Worm (Caenorhabditis elegans) whole organism, L1 larva: Measurements from ENCODE around the gene str-214.
A peak's percentile ranks its signal among the peaks of the same experiment; 100 is the strongest.
"Not testable (repeated sequence)": the region's sequence is repeated elsewhere in the genome, so short reads cannot be mapped to it uniquely, and the experiment has no call there.

ENCODE experiments used
- C34B4.2 ChIP-seq: sonication (generic microtip); optimal IDR thresholded peaks from 2 replicates; lab custom pipeline; 2017; ENCODE audit warnings: mild to moderate bottlenecking, missing genetic modification characterization, missing compliant biosample characterization
- F16B12.6 ChIP-seq: fragments of 150-350 bp; optimal IDR thresholded peaks from 2 replicates; lab custom pipeline; 2014; ENCODE audit warnings: missing biosample characterization, missing genetic modification characterization
- alr-1 ChIP-seq: fragments of 200-800 bp; sonication (Bioruptor generic); optimal IDR thresholded peaks from 2 replicates; lab custom pipeline; 2018; ENCODE audit warnings: borderline replicate concordance, mild to moderate bottlenecking, missing genetic modification characterization, missing compliant biosample characterization
- aly-2 ChIP-seq: fragments of 150-350 bp; optimal IDR thresholded peaks from 2 replicates; lab custom pipeline; 2014; ENCODE audit warnings: missing biosample characterization, missing genetic modification characterization
- ceh-63 ChIP-seq: fragments of 200-800 bp; sonication (Bioruptor generic); optimal IDR thresholded peaks from 2 replicates; lab custom pipeline; 2018; ENCODE audit warnings: mild to moderate bottlenecking, missing genetic modification characterization, missing compliant biosample characterization
- ceh-88 ChIP-seq: fragments of 200-800 bp; sonication (Bioruptor generic); IDR thresholded peaks from 2 replicates; pipeline ENCODE4 v1.3.6; 2022; ENCODE audit warnings: missing genetic modification characterization, missing compliant biosample characterization
- ces-1 ChIP-seq: fragments of 150-350 bp; optimal IDR thresholded peaks from 2 replicates; lab custom pipeline; 2014; ENCODE audit warnings: missing biosample characterization, missing genetic modification reagents, missing genetic modification characterization
- dpl-1 ChIP-seq, 3 experiments: fragments of 150-350 bp in 2 of 3; sonication (generic microtip) in 1 of 3; optimal IDR thresholded peaks; 2 replicates each; lab custom pipeline; 2014 to 2017; ENCODE audit warnings: missing biosample characterization in 3 of 3, missing genetic modification characterization in 3 of 3, missing genetic modification reagents in 3 of 3
- efl-1 ChIP-seq, 4 experiments: fragments of 150-350 bp; optimal IDR thresholded peaks in 3 of 4; peaks in 1 of 4; 1 replicate in 1 of 4; 2 replicates in 3 of 4; lab custom pipeline; 2014; ENCODE audit warnings: missing biosample characterization in 2 of 4, missing genetic modification characterization in 2 of 4, missing genetic modification reagents in 2 of 4
- efl-3 ChIP-seq: fragments of 200-800 bp; sonication (Bioruptor generic); optimal IDR thresholded peaks from 2 replicates; lab custom pipeline; 2018; ENCODE audit warnings: mild to moderate bottlenecking, missing genetic modification characterization, missing compliant biosample characterization
- egl-13 ChIP-seq: sonication (generic microtip); optimal IDR thresholded peaks from 2 replicates; lab custom pipeline; 2016; ENCODE audit warnings: missing genotype, missing genetic modification reagents, missing genetic modification characterization, missing compliant biosample characterization
- egl-27 ChIP-seq, 2 experiments: fragments of 150-350 bp in 1 of 2; sonication (generic microtip); optimal IDR thresholded peaks; 3 replicates each; lab custom pipeline; 2017 to 2018; ENCODE audit warnings: missing biosample characterization in 2 of 2, missing genetic modification characterization in 2 of 2, missing genetic modification reagents in 2 of 2
- elt-2 ChIP-seq: sonication (generic microtip); optimal IDR thresholded peaks from 2 replicates; lab custom pipeline; 2016; ENCODE audit warnings: missing genetic modification characterization, mild to moderate bottlenecking, inconsistent platforms, missing compliant biosample characterization, missing genetic modification reagents
- ets-5 ChIP-seq: fragments of 200-800 bp; sonication (Bioruptor generic); IDR thresholded peaks from 2 replicates; pipeline ENCODE4 v1.3.6; 2022; ENCODE audit warnings: missing genetic modification characterization, missing compliant biosample characterization
- fkh-10 ChIP-seq: sonication (generic microtip); optimal IDR thresholded peaks from 2 replicates; lab custom pipeline; 2017; ENCODE audit warnings: missing biosample characterization, missing genetic modification reagents, missing genetic modification characterization
- grh-1 ChIP-seq: fragments of 200-800 bp; sonication (Bioruptor generic); IDR thresholded peaks from 2 replicates; pipeline ENCODE4 v1.3.6; 2022; ENCODE audit warnings: missing genetic modification reagents, missing genetic modification characterization, missing compliant biosample characterization
- lin-14 ChIP-seq: fragments of 200-800 bp; sonication (Bioruptor generic); optimal IDR thresholded peaks from 2 replicates; lab custom pipeline; 2018; ENCODE audit warnings: mild to moderate bottlenecking, missing genetic modification characterization, moderate library complexity, missing compliant biosample characterization
- lin-35 ChIP-seq, 2 experiments: fragments of 150-350 bp; optimal IDR thresholded peaks; 2 replicates each; lab custom pipeline; 2014; ENCODE audit warnings: missing biosample characterization in 2 of 2, missing genetic modification characterization in 2 of 2, missing genetic modification reagents in 2 of 2
- mdl-1 ChIP-seq, 2 experiments: fragments of 150-350 bp; optimal IDR thresholded peaks; 2 replicates each; lab custom pipeline; 2014 to 2017; ENCODE audit warnings: missing biosample characterization in 2 of 2, missing genetic modification characterization in 2 of 2, inconsistent platforms in 1 of 2
- mep-1 ChIP-seq: fragments of 150-350 bp; optimal IDR thresholded peaks from 2 replicates; lab custom pipeline; 2014; ENCODE audit warnings: missing biosample characterization, missing genetic modification characterization
- nhr-19 ChIP-seq: fragments of 200-800 bp; sonication (Bioruptor generic); conservative IDR thresholded peaks from 2 replicates; pipeline ENCODE4 v1.3.6; 2022; ENCODE audit warnings: missing genetic modification characterization, missing compliant biosample characterization
- nhr-20 ChIP-seq: sonication (generic microtip); optimal IDR thresholded peaks from 2 replicates; lab custom pipeline; 2016; ENCODE audit warnings: mild to moderate bottlenecking, missing genetic modification characterization, missing compliant biosample characterization
- nhr-84 ChIP-seq: sonication (generic microtip); optimal IDR thresholded peaks from 2 replicates; lab custom pipeline; 2017; ENCODE audit warnings: missing biosample characterization, missing genetic modification characterization
- nhr-85 ChIP-seq: sonication (generic microtip); peaks from one replicate; lab custom pipeline; 2016; ENCODE audit warnings: missing genetic modification characterization, inconsistent platforms, missing compliant biosample characterization
- nhr-90 ChIP-seq: sonication (generic microtip); optimal IDR thresholded peaks from 2 replicates; lab custom pipeline; 2016; ENCODE audit warnings: mild to moderate bottlenecking, missing genetic modification characterization, missing compliant biosample characterization; ENCODE audit not compliant: poor library complexity
- pqm-1 ChIP-seq: sonication (generic microtip); optimal IDR thresholded peaks from 3 replicates; lab custom pipeline; 2017; ENCODE audit warnings: missing biosample characterization, missing genetic modification characterization
- skn-1 ChIP-seq: fragments of 150-350 bp; optimal IDR thresholded peaks from 2 replicates; lab custom pipeline; 2014; ENCODE audit warnings: missing biosample characterization, missing genetic modification characterization
- snpc-4 ChIP-seq: fragments of 150-350 bp; optimal IDR thresholded peaks from 2 replicates; lab custom pipeline; 2014; ENCODE audit warnings: missing biosample characterization, missing genetic modification characterization
- sox-4 ChIP-seq: sonication (generic microtip); optimal IDR thresholded peaks from 2 replicates; lab custom pipeline; 2016; ENCODE audit warnings: missing genetic modification characterization, missing compliant biosample characterization
- sptf-1 ChIP-seq: fragments of 150-350 bp; optimal IDR thresholded peaks from 2 replicates; lab custom pipeline; 2014; ENCODE audit warnings: missing biosample characterization, missing genetic modification characterization
- sup-37 ChIP-seq: fragments of 200-800 bp; sonication (Bioruptor generic); optimal IDR thresholded peaks from 2 replicates; lab custom pipeline; 2018; ENCODE audit warnings: mild to moderate bottlenecking, missing genetic modification characterization, missing compliant biosample characterization
- unc-86 ChIP-seq: sonication (generic microtip); optimal IDR thresholded peaks from 2 replicates; lab custom pipeline; 2016; ENCODE audit warnings: missing genetic modification characterization, missing compliant biosample characterization
- unc-98 ChIP-seq: fragments of 200-800 bp; sonication (Bioruptor generic); IDR thresholded peaks from 2 replicates; pipeline ENCODE4 v1.3.6; 2022; ENCODE audit warnings: missing genetic modification characterization, missing compliant biosample characterization

The str-214 gene

ce11 chrV:16328849-16329248 lies 13.7 kb downstream of the str-214 start, which contains the start of gene F57G8.7:
F57G8.7 (plus strand) TSS chrV:16329149.
- no peak for TF ChIP-seq sox-4
- no peak for TF ChIP-seq sup-37 (GFP tag; lab: Kevin White, UChicago)
- no peak for TF ChIP-seq unc-86 (tag; lab: Kevin White, UChicago)
- TF ChIP-seq nhr-19 (GFP tag; lab: Robert Waterston, UW), result no peak
- no peak for TF ChIP-seq snpc-4 (tag; lab: Kevin White, UChicago)
- no peak for TF ChIP-seq egl-13
- no peak for TF ChIP-seq C34B4.2 (tag; lab: Kevin White, UChicago)
- TF ChIP-seq egl-27 (tag; optimal IDR thresholded peaks at IDR 0.05; lab: Kevin White, UChicago), result no peak
- TF ChIP-seq aly-2 (tag; lab: Kevin White, UChicago), result no peak

- TF ChIP-seq F16B12.6 (tag; lab: Kevin White, UChicago) (no peak), mdl-1 (tag; optimal IDR thresholded peaks at IDR 0.05; lab: Kevin White, UChicago) (no peak)
These were observed 18.3 kb downstream of the str-214 start, which contains the start of gene srh-167 for ce11 chrV:16333412-16333811. srh-167 (plus strand) TSS chrV:16333712.

- no peak for TF ChIP-seq alr-1 (tag; lab: Kevin White, UChicago)
- TF ChIP-seq skn-1 (tag; lab: Kevin White, UChicago), result no peak
- TF ChIP-seq egl-13, result no peak
- no peak for TF ChIP-seq fkh-10
- TF ChIP-seq ceh-88 (GFP tag; lab: Robert Waterston, UW), result no peak
- no peak for TF ChIP-seq lin-14 (GFP tag; lab: Kevin White, UChicago)
- TF ChIP-seq efl-3, result no peak
- TF ChIP-seq ets-5 (GFP tag; lab: Robert Waterston, UW), result no peak
- TF ChIP-seq aly-2 (tag; lab: Kevin White, UChicago), result no peak
- no peak for TF ChIP-seq ces-1 (GFP tag; lab: Kevin White, UChicago)
- TF ChIP-seq, all 84 proteins: peak for 0
These were observed 21.2 kb downstream of the str-214 start, which contains the start of gene srw-87 for ce11 chrV:16336326-16336725. srw-87 (plus strand) TSS chrV:16336626.

- TF ChIP-seq nhr-90 (tag; lab: Kevin White, UChicago) (peak; percentile 37), efl-1 (optimal IDR thresholded peaks at IDR 0.05; lab: Kevin White, UChicago) (peak in 1 of 2 experiments; percentile 7), nhr-85 (tag; lab: Kevin White, UChicago) (peak; percentile 4), grh-1 (0 out of 2 replicates have a peak, but pooled peaks have one; percentile 20)
- TF ChIP-seq efl-1 (GFP tag; optimal IDR thresholded peaks at IDR 0.05 in 1 of 2; lab: Kevin White, UChicago), result not testable (repeated sequence)
These were observed 23.4 kb downstream of the str-214 start, which contains the start of gene slc-9B.2 for ce11 chrV:16338287-16339092. slc-9B.2 (plus strand) TSS chrV:16339042.

- TF ChIP-seq snpc-4 (tag; lab: Kevin White, UChicago) (peak; percentile 47), efl-1 (GFP tag; optimal IDR thresholded peaks at IDR 0.05 in 1 of 2; lab: Kevin White, UChicago) (peak in 1 of 2 experiments; percentile 7)
- not testable (repeated sequence) for TF ChIP-seq efl-1 (optimal IDR thresholded peaks at IDR 0.05; lab: Kevin White, UChicago)
These were observed 26.6 kb downstream of the str-214 start for ce11 chrV:16341497-16342257.

ce11 chrV:16342258-16342618 lies 27.1 kb downstream of the str-214 start, which contains the start of gene nhr-193:
nhr-193 (plus strand) TSS chrV:16342308.
- TF ChIP-seq nhr-20 (tag; lab: Kevin White, UChicago) (peak; percentile 40), lin-35 (GFP tag; optimal IDR thresholded peaks at IDR 0.05; lab: Kevin White, UChicago) (peak in 1 of 2 experiments; percentile 37), sptf-1 (tag; lab: Kevin White, UChicago) (no peak), pqm-1 (tag; lab: Kevin White, UChicago) (no peak), nhr-84 (tag; lab: Kevin White, UChicago) (no peak), unc-98 (no peak), mep-1 (no peak), dpl-1 (GFP tag; optimal IDR thresholded peaks at IDR 0.05; lab: Kevin White, UChicago) (no peak), elt-2 (tag; lab: Kevin White, UChicago) (peak; percentile 48), ceh-63 (no peak)
